Worm (Caenorhabditis elegans) whole organism, late embryonic: ENCODE measurements around the gene gly-3.

Experiments
- C38D4.7 ChIP-seq: fragments of 200-800 bp; sonication (Bioruptor generic); optimal IDR thresholded peaks from 2 replicates; lab custom pipeline; 2018; ENCODE audit warnings: mild to moderate bottlenecking, missing genetic modification characterization, moderate library complexity, missing compliant biosample characterization
- F13H6.1 ChIP-seq: sonication (generic microtip); optimal IDR thresholded peaks from 2 replicates; lab custom pipeline; 2016; ENCODE audit warnings: missing genetic modification characterization, missing compliant biosample characterization
- T23F11.4 ChIP-seq: fragments of 200-800 bp; sonication (Bioruptor generic); optimal IDR thresholded peaks from 2 replicates; lab custom pipeline; 2018; ENCODE audit warnings: mild to moderate bottlenecking, missing genetic modification characterization, missing compliant biosample characterization
- ceh-18 ChIP-seq: sonication (generic microtip); optimal IDR thresholded peaks from 2 replicates; lab custom pipeline; 2016; ENCODE audit warnings: missing genetic modification characterization, missing compliant biosample characterization
- ceh-19 ChIP-seq: fragments of 200-800 bp; sonication (Bioruptor generic); optimal IDR thresholded peaks from 2 replicates; lab custom pipeline; 2018; ENCODE audit warnings: mild to moderate bottlenecking, missing genetic modification characterization, missing compliant biosample characterization
- ceh-22 ChIP-seq: sonication (generic microtip); optimal IDR thresholded peaks from 2 replicates; lab custom pipeline; 2017; ENCODE audit warnings: missing biosample characterization, missing genetic modification characterization
- ceh-24 ChIP-seq: sonication (generic microtip); optimal IDR thresholded peaks from 2 replicates; lab custom pipeline; 2016; ENCODE audit warnings: mild to moderate bottlenecking, missing genetic modification characterization, missing compliant biosample characterization
- ceh-30 ChIP-seq: fragments of 150-350 bp; optimal IDR thresholded peaks from 2 replicates; lab custom pipeline; 2014; ENCODE audit warnings: missing biosample characterization, missing genetic modification characterization
- ceh-31 ChIP-seq: sonication (generic microtip); optimal IDR thresholded peaks from 2 replicates; lab custom pipeline; 2016; ENCODE audit warnings: missing genetic modification characterization, missing compliant biosample characterization
- ceh-48 ChIP-seq: sonication (generic microtip); optimal IDR thresholded peaks from 2 replicates; lab custom pipeline; 2016; ENCODE audit warnings: missing genetic modification characterization, inconsistent platforms, missing compliant biosample characterization
- ceh-6 ChIP-seq: fragments of 200-800 bp; sonication (Bioruptor generic); optimal IDR thresholded peaks from 2 replicates; lab custom pipeline; 2018; ENCODE audit warnings: mild to moderate bottlenecking, missing genetic modification characterization, missing compliant biosample characterization
- che-1 ChIP-seq: sonication (generic microtip); optimal IDR thresholded peaks from 2 replicates; lab custom pipeline; 2016; ENCODE audit warnings: mild to moderate bottlenecking, missing genetic modification characterization, missing compliant biosample characterization
- dve-1 ChIP-seq: sonication (generic microtip); optimal IDR thresholded peaks from 2 replicates; lab custom pipeline; 2017; ENCODE audit warnings: antibody characterized with exemption, mild to moderate bottlenecking, missing genetic modification characterization, missing compliant biosample characterization
- elt-2 ChIP-seq: sonication (generic microtip); optimal IDR thresholded peaks from 2 replicates; lab custom pipeline; 2016; ENCODE audit warnings: missing genetic modification reagents, missing genetic modification characterization, missing compliant biosample characterization
- elt-4 ChIP-seq: sonication (generic microtip); optimal IDR thresholded peaks from 2 replicates; lab custom pipeline; 2016; ENCODE audit warnings: missing genetic modification characterization, missing compliant biosample characterization
- ets-4 ChIP-seq: sonication (generic microtip); optimal IDR thresholded peaks from 2 replicates; lab custom pipeline; 2016; ENCODE audit warnings: missing genetic modification characterization, missing compliant biosample characterization
- fax-1 ChIP-seq: sonication (generic microtip); optimal IDR thresholded peaks from 2 replicates; lab custom pipeline; 2016; ENCODE audit warnings: missing genotype, missing genetic modification characterization, missing compliant biosample characterization
- fkh-10 ChIP-seq: fragments of 150-350 bp; optimal IDR thresholded peaks from 2 replicates; lab custom pipeline; 2014; ENCODE audit warnings: missing biosample characterization, missing genetic modification reagents, missing genetic modification characterization
- fkh-6 ChIP-seq: sonication (generic microtip); optimal IDR thresholded peaks from 2 replicates; lab custom pipeline; 2016; ENCODE audit warnings: missing genetic modification characterization, missing compliant biosample characterization
- gmeb-2 ChIP-seq: sonication (generic microtip); optimal IDR thresholded peaks from 2 replicates; lab custom pipeline; 2016; ENCODE audit warnings: missing genetic modification characterization, inconsistent platforms, missing compliant biosample characterization
- hlh-15 ChIP-seq: sonication (generic microtip); optimal IDR thresholded peaks from 2 replicates; lab custom pipeline; 2016; ENCODE audit warnings: missing genetic modification characterization, missing compliant biosample characterization
- hlh-30 ChIP-seq: sonication (generic microtip); optimal IDR thresholded peaks from 2 replicates; lab custom pipeline; 2017; ENCODE audit warnings: antibody characterized with exemption, missing genetic modification characterization, missing compliant biosample characterization; ENCODE audit not compliant: insufficient read depth
- hlh-8 ChIP-seq: sonication (generic microtip); optimal IDR thresholded peaks from 2 replicates; lab custom pipeline; 2016; ENCODE audit warnings: missing genotype, missing genetic modification characterization, missing compliant biosample characterization
- lim-6 ChIP-seq: sonication (generic microtip); optimal IDR thresholded peaks from 2 replicates; lab custom pipeline; 2016; ENCODE audit warnings: missing genetic modification characterization, missing compliant biosample characterization
- mec-3 ChIP-seq: sonication (generic microtip); optimal IDR thresholded peaks from 2 replicates; lab custom pipeline; 2016; ENCODE audit warnings: borderline replicate concordance, missing genetic modification characterization, missing compliant biosample characterization
- nfya-1 ChIP-seq: sonication (generic microtip); optimal IDR thresholded peaks from 2 replicates; lab custom pipeline; 2017; ENCODE audit warnings: missing genetic modification characterization, mild to moderate bottlenecking, missing compliant biosample characterization, antibody characterized with exemption, moderate library complexity
- odd-2 ChIP-seq: sonication (generic microtip); optimal IDR thresholded peaks from 2 replicates; lab custom pipeline; 2017; ENCODE audit warnings: antibody characterized with exemption, mild to moderate bottlenecking, missing genetic modification characterization, missing compliant biosample characterization
- pat-9 ChIP-seq: fragments of 200-800 bp; sonication (Bioruptor generic); optimal IDR thresholded peaks from 2 replicates; lab custom pipeline; 2018; ENCODE audit warnings: mild to moderate bottlenecking, missing genetic modification characterization, moderate library complexity, missing compliant biosample characterization
- pax-1 ChIP-seq: fragments of 150-350 bp; optimal IDR thresholded peaks from 2 replicates; lab custom pipeline; 2014; ENCODE audit warnings: missing biosample characterization, missing genetic modification characterization
- pha-4 ChIP-seq: fragments of 150-350 bp; optimal IDR thresholded peaks from 2 replicates; lab custom pipeline; 2018; ENCODE audit warnings: missing biosample characterization, missing genetic modification reagents, missing genetic modification characterization
- pqm-1 ChIP-seq: sonication (generic microtip); optimal IDR thresholded peaks from 2 replicates; lab custom pipeline; 2016; ENCODE audit warnings: missing genetic modification characterization, missing compliant biosample characterization
- ref-2 ChIP-seq: sonication (generic microtip); optimal IDR thresholded peaks from 2 replicates; lab custom pipeline; 2016; ENCODE audit warnings: missing genetic modification characterization, missing compliant biosample characterization
- rnt-1 ChIP-seq: sonication (generic microtip); optimal IDR thresholded peaks from 2 replicates; lab custom pipeline; 2016; ENCODE audit warnings: missing genetic modification characterization, missing compliant biosample characterization
- sdc-2 ChIP-seq: sonication (generic microtip); optimal IDR thresholded peaks from 2 replicates; lab custom pipeline; 2016; ENCODE audit warnings: missing genotype, missing genetic modification characterization, missing compliant biosample characterization
- sox-4 ChIP-seq: sonication (generic microtip); optimal IDR thresholded peaks from 2 replicates; lab custom pipeline; 2017; ENCODE audit warnings: mild to moderate bottlenecking, missing genetic modification characterization, inconsistent platforms, missing compliant biosample characterization
- tbx-7 ChIP-seq: sonication (generic microtip); optimal IDR thresholded peaks from 2 replicates; lab custom pipeline; 2016; ENCODE audit warnings: missing genotype, missing genetic modification characterization, missing compliant biosample characterization
- ttx-3 ChIP-seq: sonication (generic microtip); optimal IDR thresholded peaks from 2 replicates; lab custom pipeline; 2016; ENCODE audit warnings: missing genetic modification reagents, missing genetic modification characterization, missing compliant biosample characterization
- unc-55 ChIP-seq: sonication (generic microtip); optimal IDR thresholded peaks from 2 replicates; lab custom pipeline; 2017; ENCODE audit warnings: missing biosample characterization, missing genetic modification reagents, missing genetic modification characterization
- unc-86 ChIP-seq: sonication (generic microtip); optimal IDR thresholded peaks from 2 replicates; lab custom pipeline; 2016; ENCODE audit warnings: missing genetic modification characterization, missing compliant biosample characterization
- zip-5 ChIP-seq: sonication (generic microtip); optimal IDR thresholded peaks from 2 replicates; lab custom pipeline; 2016; ENCODE audit warnings: missing genetic modification characterization, missing compliant biosample characterization
- ztf-16 ChIP-seq: sonication (generic microtip); optimal IDR thresholded peaks from 2 replicates; lab custom pipeline; 2017; ENCODE audit warnings: missing genetic modification characterization, missing compliant biosample characterization

The gly-3 gene

ce11 chrIII:7946968-7947491, 29.5 kb upstream of the gly-3 start, which contains the start of gene gsto-1:
gsto-1 (minus strand) TSS chrIII:7947018.
- TF ChIP-seq ceh-48 (no peak), ttx-3 (tag; lab: Kevin White, UChicago) (no peak), ztf-16 (no peak), gmeb-2 (tag; lab: Kevin White, UChicago) (no peak), pax-1 (no peak), hlh-8 (tag; lab: Kevin White, UChicago) (no peak), ceh-19 (GFP tag; lab: Kevin White, UChicago) (no peak), sox-4 (no peak), rnt-1 (no peak), unc-86 (tag; lab: Kevin White, UChicago) (no peak), elt-4 (tag; lab: Kevin White, UChicago) (no peak), ceh-18 (tag; lab: Kevin White, UChicago) (no peak), dve-1 (tag; lab: Kevin White, UChicago) (no peak), ceh-6 (no peak), ceh-31 (tag; lab: Kevin White, UChicago) (no peak)

ce11 chrIII:7941417-7941816, 23.9 kb upstream of the gly-3 start, which contains the start of gene kle-2:
kle-2 (plus strand) TSS chrIII:7941717.
- no peak for TF ChIP-seq lim-6 (tag; lab: Kevin White, UChicago)
- TF ChIP-seq rnt-1: no peak
- no peak for TF ChIP-seq ceh-22 (tag; lab: Kevin White, UChicago)
- no peak for TF ChIP-seq sox-4
- TF ChIP-seq odd-2 (tag; lab: Kevin White, UChicago): no peak
- TF ChIP-seq hlh-15: no peak
- TF ChIP-seq dve-1 (tag; lab: Kevin White, UChicago): no peak
- no peak for TF ChIP-seq ceh-48
- TF ChIP-seq ets-4 (tag; lab: Kevin White, UChicago): no peak
- no peak for TF ChIP-seq ceh-24 (tag; lab: Kevin White, UChicago)
- no peak for TF ChIP-seq unc-55 (GFP tag; lab: Kevin White, UChicago)
- TF ChIP-seq che-1 (tag; lab: Kevin White, UChicago): no peak
- TF ChIP-seq C38D4.7 (GFP tag; lab: Kevin White, UChicago): no peak
- TF ChIP-seq mec-3 (tag; lab: Kevin White, UChicago): no peak
- no peak for TF ChIP-seq elt-2 (tag; lab: Kevin White, UChicago)
- TF ChIP-seq ztf-16: no peak
- TF ChIP-seq fax-1 (tag; lab: Kevin White, UChicago): no peak
- no peak for TF ChIP-seq ceh-30 (tag; lab: Kevin White, UChicago)
- no peak for TF ChIP-seq F13H6.1 (tag; lab: Kevin White, UChicago)
- no peak for TF ChIP-seq hlh-30 (tag; lab: Kevin White, UChicago)

- TF ChIP-seq dve-1 (tag; lab: Kevin White, UChicago) (no peak), nfya-1 (tag; lab: Kevin White, UChicago) (peak; percentile 56)
Measured at ce11 chrIII:7940819-7941218, 23.3 kb upstream of the gly-3 start, which contains the start of gene C29E4.12. C29E4.12 (plus strand) TSS chrIII:7941151.

ce11 chrIII:7937548-7937947, 20.0 kb upstream of the gly-3 start, which contains the start of gene C29E4.10:
C29E4.10 (plus strand) TSS chrIII:7937848.
- TF ChIP-seq zip-5 (tag; lab: Kevin White, UChicago): no peak
- TF ChIP-seq nfya-1 (tag; lab: Kevin White, UChicago): no peak
- no peak for TF ChIP-seq ets-4 (tag; lab: Kevin White, UChicago)
- TF ChIP-seq ref-2 (tag; lab: Kevin White, UChicago): no peak
- TF ChIP-seq ceh-22 (tag; lab: Kevin White, UChicago): no peak
- no peak for TF ChIP-seq pqm-1 (tag; lab: Kevin White, UChicago)
- no peak for TF ChIP-seq ceh-31 (tag; lab: Kevin White, UChicago)
- no peak for TF ChIP-seq F13H6.1 (tag; lab: Kevin White, UChicago)
- TF ChIP-seq pha-4: no peak
- no peak for TF ChIP-seq tbx-7 (tag; lab: Kevin White, UChicago)
- no peak for TF ChIP-seq fax-1 (tag; lab: Kevin White, UChicago)
- TF ChIP-seq elt-4 (tag; lab: Kevin White, UChicago): no peak
- no peak for TF ChIP-seq sdc-2
- TF ChIP-seq fkh-6: no peak
- TF ChIP-seq ceh-18 (tag; lab: Kevin White, UChicago): no peak
- no peak for TF ChIP-seq fkh-10
- no peak for TF ChIP-seq pat-9 (tag; lab: Kevin White, UChicago)
- no peak for TF ChIP-seq T23F11.4 (GFP tag; lab: Kevin White, UChicago)
